Worm (Caenorhabditis elegans): ENCODE measurements around the gene ska-3.

DNA sequence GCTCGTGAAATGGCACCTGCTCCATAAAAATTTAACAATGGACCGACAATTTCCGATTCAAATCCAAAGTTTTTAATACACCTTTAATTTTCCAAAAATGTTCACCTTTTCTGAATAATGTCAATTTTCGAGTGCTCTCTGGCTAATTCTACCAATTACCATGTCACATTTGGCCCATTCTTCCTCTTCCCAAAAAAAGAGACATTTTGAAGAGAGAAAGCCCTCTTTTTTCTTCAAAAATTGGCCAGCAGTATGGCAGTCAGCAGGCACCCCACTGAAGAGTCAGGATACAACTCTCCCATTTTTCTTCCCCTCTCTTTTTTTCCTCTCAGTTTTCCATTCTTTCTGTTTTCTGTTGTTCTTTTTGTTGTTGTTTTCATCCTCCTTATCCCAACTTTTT lies 44.3 kb downstream of the ska-3 start:
- TF ChIP-seq ref-1 (GFP tag; conservative IDR thresholded peaks at IDR 0.05) (no peak), klf-2 (GFP tag; conservative IDR thresholded peaks at IDR 0.05) (no peak), ztf-23 (GFP tag; IDR thresholded peaks at IDR 0.05) (no peak), tab-1 (GFP tag; IDR thresholded peaks at IDR 0.05) (no peak)

Data from whole organism, midembryonic.